Fruit fly (Drosophila melanogaster) whole organism, larva: ENCODE measurements around the gene CG12054.

Source experiments
- noc ChIP-seq: fragments of 200-800 bp; sonication (Bioruptor generic); optimal IDR thresholded peaks from 3 replicates; lab custom pipeline; 2019; ENCODE audit warnings: missing biosample characterization, mild to moderate bottlenecking, missing genetic modification characterization, moderate library complexity

The CG12054 gene

DNA sequence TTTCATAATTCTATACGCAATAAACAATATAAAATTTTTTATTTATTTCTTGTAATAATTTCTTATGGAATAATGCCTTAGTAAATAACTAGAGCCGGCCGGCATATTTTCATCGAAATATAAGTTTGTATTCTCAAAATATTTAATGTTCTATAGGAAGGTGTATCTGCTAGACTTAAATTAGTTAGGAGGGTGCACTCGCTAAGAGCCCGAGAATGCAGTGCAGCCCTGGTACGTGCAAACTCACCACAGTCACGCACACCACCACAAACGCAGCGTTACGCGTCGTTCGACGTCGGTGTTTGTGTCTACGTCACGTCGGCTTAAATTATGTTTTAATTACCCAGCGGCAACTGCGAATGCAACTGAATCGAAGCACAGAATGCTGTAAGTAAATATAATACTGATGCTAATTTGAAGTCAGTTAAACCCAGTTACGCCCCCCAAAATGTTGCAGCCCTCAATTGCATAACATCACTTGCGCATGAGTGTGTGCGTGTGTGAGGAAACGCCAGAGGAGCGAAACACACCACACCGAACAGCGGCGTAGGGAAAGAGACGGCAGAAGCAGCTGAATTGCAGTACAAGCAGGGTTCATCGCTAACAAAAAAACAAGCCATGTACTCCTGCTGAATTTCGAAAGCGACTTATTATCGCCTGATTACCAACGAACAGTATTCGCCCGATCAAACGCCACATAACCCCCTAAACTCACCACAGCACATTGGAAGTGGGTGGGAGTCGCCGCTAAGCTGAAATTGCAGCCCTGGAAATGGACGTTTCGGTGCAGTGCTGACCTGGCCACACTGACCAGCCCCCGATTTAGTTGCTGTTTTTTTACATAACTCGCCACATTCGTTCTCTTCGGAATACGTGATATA lies at the start of gene CG12054:
CG12054 (plus strand) TSS at position 247 of the 881 bp plus-strand sequence.
- TF ChIP-seq noc (tag; lab: Kevin White, UChicago): no peak

DNA sequence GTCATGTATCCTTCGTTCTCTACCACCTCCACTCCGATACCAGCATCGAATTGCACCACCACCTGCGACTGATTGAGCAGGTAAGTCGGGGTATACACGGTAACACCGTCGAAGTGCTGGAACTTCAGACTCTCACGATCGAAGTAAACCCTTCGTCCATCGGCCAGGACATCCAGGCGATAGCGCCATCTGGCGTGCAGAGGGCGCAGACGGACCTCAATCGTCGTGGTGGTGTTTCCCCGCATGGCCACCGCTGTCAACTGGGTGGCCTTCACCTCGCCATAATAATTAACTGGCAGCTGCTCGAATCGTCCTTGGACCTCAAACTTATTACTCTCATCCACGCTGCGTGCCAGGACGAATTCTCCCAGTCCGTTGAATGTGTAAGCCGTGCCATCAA lies 38.7 kb upstream of the CG12054 start:
- TF ChIP-seq noc (tag; lab: Kevin White, UChicago): no peak

DNA sequence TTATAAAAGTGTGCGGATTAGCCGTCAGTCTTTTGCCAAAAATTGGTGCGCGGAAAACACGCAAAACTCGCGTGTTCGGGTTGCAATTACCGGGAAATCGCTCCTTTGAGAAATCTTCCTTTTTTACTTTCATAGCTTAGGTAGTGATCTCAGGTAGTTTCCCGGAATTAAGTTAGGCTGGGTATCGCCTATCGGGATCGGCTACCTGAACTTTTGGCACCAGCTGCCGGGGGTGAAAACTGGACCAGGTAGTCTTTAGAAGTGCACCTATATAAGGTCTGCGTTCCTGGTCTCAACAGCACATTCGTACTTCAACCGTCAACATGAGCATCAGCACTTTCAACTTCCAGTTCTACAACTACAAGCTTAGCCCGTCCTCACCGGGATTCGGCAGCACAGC lies 27.4 kb upstream of the CG12054 start, which contains the start of gene bnk:
bnk (plus strand) TSS at position 301 of the 400 bp plus-strand sequence.
- no peak for TF ChIP-seq noc (tag; lab: Kevin White, UChicago)

dm6 chr3R:31194627-31195026 lies 25.9 kb upstream of the CG12054 start:
- TF ChIP-seq noc (tag; lab: Kevin White, UChicago): no peak

DNA sequence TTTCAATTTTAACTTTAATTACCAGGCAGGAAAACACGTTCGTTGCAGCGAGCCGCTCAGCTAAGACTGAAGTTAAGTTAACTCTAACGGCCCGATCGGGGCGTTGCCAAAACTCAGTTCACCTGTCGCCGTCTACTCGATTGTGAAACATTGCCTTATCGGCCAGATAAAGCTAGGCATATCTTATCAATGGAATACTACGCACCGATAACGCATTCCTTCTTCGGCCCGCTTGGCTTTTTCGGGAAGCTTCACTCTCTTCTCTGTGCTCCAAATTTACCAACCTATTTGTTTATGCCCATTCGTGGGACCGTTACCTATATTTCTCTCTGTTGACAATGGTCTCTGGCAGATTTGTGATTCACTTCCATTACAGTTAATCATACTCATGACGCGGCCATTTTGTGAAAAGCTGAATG lies 24.8 kb upstream of the CG12054 start, which contains the start of gene mesh:
mesh (minus strand) TSS at position 68 of the 419 bp plus-strand sequence.
- peak; percentile 15 for TF ChIP-seq noc (tag; lab: Kevin White, UChicago)

DNA sequence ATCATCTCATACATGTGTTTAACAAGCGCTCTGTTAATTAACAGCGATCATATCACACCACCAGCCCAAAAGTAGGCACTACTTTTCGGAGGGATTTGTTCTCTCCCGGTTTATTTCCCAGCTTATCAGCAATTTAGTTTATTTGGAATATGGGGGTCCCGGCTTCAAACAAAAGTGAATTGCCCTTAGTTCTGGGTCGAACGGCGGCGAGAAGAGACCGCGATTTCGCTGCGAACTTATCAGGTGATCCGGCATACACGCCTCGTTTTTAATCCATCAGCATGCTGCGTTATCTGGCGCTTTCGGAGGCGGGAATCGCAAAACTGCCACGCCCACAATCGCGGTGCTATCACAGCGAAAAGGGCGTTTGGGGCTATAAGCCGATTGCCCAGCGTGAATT lies 23.8 kb upstream of the CG12054 start, which contains the start of gene CG1544:
CG1544 (plus strand) TSS at position 186 of the 400 bp plus-strand sequence.
- TF ChIP-seq noc (tag; lab: Kevin White, UChicago): peak; percentile 79

dm6 chr3R:31197142-31197994 lies 23.1 kb upstream of the CG12054 start:
- TF ChIP-seq noc (tag; lab: Kevin White, UChicago): peak; percentile 8

DNA sequence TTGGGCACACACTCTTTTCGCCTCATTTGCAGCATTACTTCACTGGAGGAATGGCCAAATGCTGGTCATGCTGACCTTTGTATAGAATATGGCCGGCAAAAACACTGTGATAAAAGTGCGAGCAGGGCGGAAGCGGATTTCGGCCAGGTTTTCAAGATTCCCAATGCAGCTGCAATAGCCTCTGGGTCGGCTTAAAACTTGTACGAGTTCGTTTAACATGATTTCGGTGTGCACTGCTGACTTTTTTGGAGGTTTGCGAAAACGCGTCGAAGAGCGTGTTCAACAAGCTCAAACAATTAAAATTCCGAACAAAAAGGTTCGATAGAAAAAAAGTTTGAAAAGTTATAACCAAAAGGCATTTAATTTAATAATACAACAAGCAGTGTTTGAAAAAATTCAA lies 9.9 kb upstream of the CG12054 start, which contains the start of gene chp:
chp (minus strand) TSS at position 101 of the 400 bp plus-strand sequence.
- TF ChIP-seq noc (tag; lab: Kevin White, UChicago): no peak

DNA sequence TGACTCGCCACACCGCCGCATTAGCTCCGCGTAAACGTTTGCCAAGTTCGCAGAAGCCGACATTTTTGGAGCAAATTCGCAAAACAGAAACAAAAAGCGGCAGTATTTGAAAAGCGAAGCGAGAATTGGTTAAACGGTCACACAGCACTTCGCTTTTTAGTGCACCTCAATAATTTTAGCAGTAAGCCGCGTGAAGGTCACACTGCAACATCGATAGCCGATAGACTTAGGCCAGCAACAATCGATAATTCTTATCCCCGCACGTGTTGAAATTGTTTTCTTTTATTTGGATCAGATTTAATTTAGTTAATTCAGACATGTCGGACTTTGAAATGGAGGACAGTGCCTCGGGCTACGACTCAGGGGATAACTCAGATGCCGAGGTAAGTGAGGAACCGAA lies 7.3 kb upstream of the CG12054 start, which contains the start of the genes Zwilch and CG1542:
Zwilch (minus strand) TSS at position 150 of the 400 bp plus-strand sequence.
CG1542 (plus strand) TSS at position 232 of the 400 bp plus-strand sequence.
- no peak for TF ChIP-seq noc (tag; lab: Kevin White, UChicago)

dm6 chr3R:31215830-31216229 lies 4.7 kb upstream of the CG12054 start, which contains the start of gene CG15561:
Gene CG15561, minus strand, starts transcription at chr3R:31215942.
- no peak for TF ChIP-seq noc (tag; lab: Kevin White, UChicago)

DNA sequence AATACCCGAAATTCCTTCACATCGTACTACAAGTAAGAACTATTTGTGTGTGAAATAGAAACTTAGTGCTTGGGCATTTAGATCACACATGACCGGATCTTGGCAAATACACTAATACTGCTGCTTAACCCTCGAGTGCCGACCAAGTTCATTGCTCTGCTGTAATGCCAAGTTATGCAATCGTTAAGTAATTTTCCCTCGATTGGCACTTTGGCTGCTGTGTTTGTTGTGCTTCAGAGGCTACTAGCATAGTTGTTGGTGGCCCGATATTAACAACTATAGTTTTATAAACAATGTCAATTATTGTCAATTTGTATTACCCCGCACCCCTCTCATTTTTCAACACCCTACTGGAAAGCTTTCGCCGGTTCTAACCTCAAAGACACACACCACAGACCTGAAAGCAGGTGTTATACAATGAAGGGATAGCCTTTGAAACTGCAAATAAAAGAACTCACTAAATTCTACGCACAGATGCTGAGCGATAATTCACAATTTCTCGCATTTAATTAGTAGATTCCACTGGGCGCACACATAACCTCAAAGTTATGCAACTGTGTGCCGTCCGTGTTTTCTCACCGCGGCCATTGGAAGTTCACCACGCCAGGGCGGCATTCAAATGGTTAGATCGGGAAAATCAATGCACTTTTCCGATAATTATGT lies 2.2 kb upstream of the CG12054 start:
- TF ChIP-seq noc (tag; lab: Kevin White, UChicago): peak; percentile 10

DNA sequence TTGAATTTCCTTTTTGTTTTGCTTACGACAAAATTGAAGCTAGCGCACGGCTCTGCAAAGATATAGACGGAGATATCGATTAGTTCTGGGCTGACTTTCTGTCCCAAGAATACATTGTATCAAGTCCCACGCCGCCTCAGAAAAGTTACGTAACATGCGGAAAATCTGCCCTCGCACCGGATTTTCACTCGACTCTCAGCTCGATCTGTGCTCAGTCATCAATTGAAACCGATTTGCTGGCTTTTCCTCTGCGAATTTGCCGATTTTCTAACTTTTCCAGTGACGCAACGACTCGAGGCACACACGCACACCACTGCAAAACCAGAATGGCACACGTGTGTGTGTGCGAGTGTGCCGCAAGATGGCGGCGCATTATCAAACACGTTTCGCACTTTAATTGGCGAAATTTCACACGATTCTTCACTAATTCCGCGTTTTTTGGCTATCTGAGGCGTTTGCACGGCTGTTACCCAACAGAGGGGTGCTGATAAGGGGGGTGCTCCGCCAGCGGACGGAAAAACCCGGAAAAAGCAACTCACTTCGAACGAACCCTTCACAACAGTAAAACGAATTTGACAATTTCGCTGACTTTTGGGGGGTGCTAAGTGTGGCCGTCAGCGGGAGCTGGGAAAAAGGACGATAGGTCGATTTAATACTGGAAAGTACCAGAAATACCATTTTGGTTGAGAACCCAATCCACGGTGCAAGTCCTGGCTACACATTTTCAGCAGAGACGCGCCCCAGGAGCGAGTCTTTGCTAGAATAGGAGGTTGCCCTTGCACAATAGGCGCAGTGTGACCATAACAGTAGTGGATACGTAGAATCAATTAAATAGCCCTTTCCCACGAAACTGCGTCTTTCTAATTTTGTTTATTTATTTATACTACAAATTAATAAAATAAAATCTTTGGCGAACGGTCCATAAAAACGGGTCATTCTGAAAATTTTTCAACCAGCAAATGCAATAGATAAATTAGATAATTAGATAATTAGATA lies 1.2 kb upstream of the CG12054 start, which contains the start of gene ATPsynC:
ATPsynC (minus strand) TSS at position 634 of the 996 bp plus-strand sequence.
- TF ChIP-seq noc (tag; lab: Kevin White, UChicago): peak; percentile 48

DNA sequence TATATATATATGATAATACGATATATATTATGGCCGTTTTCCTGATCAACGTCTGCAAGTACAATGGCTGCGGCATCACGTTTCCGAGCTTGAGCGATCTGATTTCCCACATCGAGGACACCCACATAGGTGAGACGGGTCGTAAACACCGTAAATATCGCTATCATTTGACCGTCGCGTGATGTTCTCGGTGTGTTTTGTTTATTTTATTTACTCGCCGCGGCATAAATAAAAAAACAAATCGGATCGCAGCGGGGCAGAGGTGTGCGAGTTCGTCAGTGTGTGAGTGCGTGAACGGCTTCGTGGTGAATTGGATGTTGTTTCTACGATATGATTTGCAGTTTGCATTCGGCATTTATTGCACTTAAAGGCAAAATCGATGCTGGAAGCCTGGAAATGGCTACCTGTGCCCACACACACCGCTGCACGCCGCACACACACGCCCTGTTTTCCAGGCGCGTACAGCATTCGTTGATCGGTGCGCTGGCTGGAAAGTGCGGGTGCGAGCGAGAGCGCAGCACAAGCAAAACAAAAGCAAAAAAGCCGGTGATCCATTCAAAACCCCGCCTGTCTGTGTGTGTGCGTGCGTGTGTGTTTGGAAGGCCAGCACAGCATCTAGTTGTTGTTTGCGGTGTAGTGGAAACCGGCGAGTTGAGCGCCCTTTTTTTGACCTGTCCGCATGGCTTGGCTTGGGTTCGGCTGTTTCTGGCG lies 990 bp downstream of the CG12054 start:
- peak; percentile 25 for TF ChIP-seq noc (tag; lab: Kevin White, UChicago)
